Worm (Caenorhabditis elegans): ENCODE data around the gene vwa-8.

ce11 chrX:13005730-13006129 lies 14.5 kb downstream of the vwa-8 start:
- TF ChIP-seq unc-62 (GFP tag; optimal IDR thresholded peaks at IDR 0.05 in 1 of 2) (no peak), unc-62 (tag; optimal IDR thresholded peaks at IDR 0.05) (no peak), ztf-7 (tag; optimal IDR thresholded peaks at IDR 0.05) (no peak), nhr-28 (tag; optimal IDR thresholded peaks at IDR 0.05) (no peak), jun-1 (tag; optimal IDR thresholded peaks at IDR 0.05) (no peak), lin-39 (tag; optimal IDR thresholded peaks at IDR 0.05) (no peak), vab-7 (GFP tag; IDR thresholded peaks at IDR 0.05) (no peak), egl-43 (GFP tag; IDR thresholded peaks at IDR 0.05) (no peak), F49E8.2 (tag; optimal IDR thresholded peaks at IDR 0.05; ENCODE audit: borderline replicate concordance) (no peak), ZK337.2 (GFP tag; IDR thresholded peaks at IDR 0.05) (no peak), nhr-10 (tag; optimal IDR thresholded peaks at IDR 0.05) (no peak), egl-27 (tag; optimal IDR thresholded peaks at IDR 0.05) (no peak)

All from whole organism, L4 larva.